Worm (Caenorhabditis elegans) whole organism, young adult: ENCODE data around the gene math-13.

Experiments used
- aptf-3 ChIP-seq: fragments of 200-800 bp; sonication (Bioruptor generic); IDR thresholded peaks from 2 replicates; pipeline ENCODE4 v1.3.6; 2022; ENCODE audit warnings: missing genetic modification characterization, missing compliant biosample characterization
- ceh-27 ChIP-seq: fragments of 200-800 bp; sonication (Bioruptor generic); optimal IDR thresholded peaks from 2 replicates; lab custom pipeline; 2018; ENCODE audit warnings: mild to moderate bottlenecking, missing genetic modification characterization, moderate library complexity, missing compliant biosample characterization
- madf-8 ChIP-seq: fragments of 200-800 bp; sonication (Bioruptor generic); conservative IDR thresholded peaks from 2 replicates; pipeline ENCODE4 v1.3.6; 2022; ENCODE audit warnings: missing genetic modification reagents, missing genetic modification characterization, missing compliant biosample characterization
- mes-4 ChIP-seq: sonication (generic microtip); optimal IDR thresholded peaks from 2 replicates; lab custom pipeline; 2016; ENCODE audit warnings: missing genotype, missing genetic modification characterization, missing compliant biosample characterization

- no peak for TF ChIP-seq ceh-27
- no peak for TF ChIP-seq aptf-3 (GFP tag; lab: Robert Waterston, UW)
- TF ChIP-seq madf-8: no peak
- TF ChIP-seq mes-4 (tag; lab: Kevin White, UChicago): no peak
Observed at ce11 chrII:1875658-1876057, at the start of gene math-13.
